Worm (Caenorhabditis elegans): ENCODE results near the gene srx-44.

Gene srx-44

DNA sequence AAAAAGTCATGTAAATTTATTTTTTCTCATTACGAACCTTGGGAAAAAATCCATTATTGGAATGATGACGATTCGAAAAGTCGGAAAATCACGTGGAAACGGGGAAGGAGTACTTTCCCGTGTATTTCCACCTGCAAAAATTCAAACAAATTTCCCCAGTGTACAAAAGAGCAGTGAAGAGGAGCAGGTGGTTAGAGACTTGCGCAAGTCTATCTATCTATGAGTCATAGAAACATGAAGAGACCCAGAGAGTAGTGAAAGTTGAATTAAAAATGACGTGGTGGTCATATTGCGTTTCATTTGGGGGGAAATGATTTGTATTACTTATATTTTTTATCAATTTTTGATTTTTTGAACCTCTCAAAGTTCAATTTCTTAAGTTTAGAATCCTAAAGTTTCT, 19.7 kb upstream of the srx-44 start, which contains the start of gene nhr-50 (continued):
- TF ChIP-seq hpl-2 (GFP tag; optimal IDR thresholded peaks at IDR 0.05) (no peak), snpc-4 (tag; optimal IDR thresholded peaks at IDR 0.05) (peak; percentile 5), ces-1 (GFP tag; optimal IDR thresholded peaks at IDR 0.05) (no peak), efl-1 (optimal IDR thresholded peaks at IDR 0.05) (peak; percentile 28 to 36), efl-1 (GFP tag; optimal IDR thresholded peaks at IDR 0.05 in 1 of 2) (peak; percentile 15 to 95)

DNA sequence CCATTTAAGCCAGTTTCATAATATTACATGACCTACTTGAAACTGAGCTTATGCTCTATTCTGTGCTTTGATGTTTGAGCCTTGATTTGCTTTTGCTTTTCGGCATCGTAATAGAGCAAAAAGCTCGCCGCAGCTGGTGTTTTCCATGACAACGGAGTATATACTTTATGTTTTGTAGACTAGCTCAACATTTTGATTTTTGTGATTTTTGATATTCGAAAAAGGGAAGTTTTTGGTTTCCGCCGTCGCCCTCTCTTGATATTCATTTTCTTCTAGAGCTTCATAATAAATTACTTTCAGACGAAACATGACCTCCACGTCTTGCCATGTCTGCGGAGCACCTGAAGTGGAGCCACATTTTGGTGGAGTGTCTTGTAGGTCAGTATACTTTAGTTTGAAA, 17.9 kb upstream of the srx-44 start, which contains the start of gene nhr-63:
TSS of gene nhr-63 (plus strand) at position 301 of the 400 bp plus-strand sequence.
- TF ChIP-seq efl-1 (optimal IDR thresholded peaks at IDR 0.05) (no peak), efl-1 (GFP tag; optimal IDR thresholded peaks at IDR 0.05 in 1 of 2) (peak in 1 of 2 experiments; percentile 3), nhr-47 (tag; optimal IDR thresholded peaks at IDR 0.05) (no peak), nhr-19 (GFP tag; conservative IDR thresholded peaks at IDR 0.05) (no peak)

DNA sequence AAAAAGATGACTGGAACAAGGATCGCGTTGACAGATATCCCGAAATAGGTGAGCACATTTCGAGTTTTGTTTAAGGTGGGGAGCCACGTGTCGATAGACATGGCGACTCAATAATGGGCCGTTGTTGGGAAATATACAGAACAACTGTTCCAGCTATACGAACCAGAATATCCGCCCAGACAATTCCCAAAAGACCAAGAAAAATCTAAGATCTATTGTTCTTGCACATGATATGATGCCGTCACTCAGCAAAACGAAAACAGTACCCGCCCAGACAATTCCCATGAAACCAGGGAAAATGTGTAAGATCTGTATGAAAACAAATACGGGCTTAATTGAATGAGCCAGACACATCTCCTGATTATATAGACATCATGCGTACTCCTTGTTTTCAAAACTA, 12.6 kb upstream of the srx-44 start, which contains the start of gene str-231:
TSS of gene str-231 (minus strand) at position 101 of the 400 bp plus-strand sequence.
- no peak for TF ChIP-seq tlp-1 (tag; optimal IDR thresholded peaks at IDR 0.05)
- no peak for TF ChIP-seq nhr-76 (tag; optimal IDR thresholded peaks at IDR 0.05)
- no peak for TF ChIP-seq skn-1 (tag; optimal IDR thresholded peaks at IDR 0.05)
- TF ChIP-seq ztf-11 (tag; optimal IDR thresholded peaks at IDR 0.05) = no peak
- TF ChIP-seq tbx-2 (tag; optimal IDR thresholded peaks at IDR 0.05) = no peak
- TF ChIP-seq C16A3.4 (tag; optimal IDR thresholded peaks at IDR 0.05) = no peak
- no peak for TF ChIP-seq ztf-4 (tag; optimal IDR thresholded peaks at IDR 0.05)
- no peak for TF ChIP-seq mdl-1 (tag; optimal IDR thresholded peaks at IDR 0.05)
- TF ChIP-seq pax-3 (tag; optimal IDR thresholded peaks at IDR 0.05) = no peak
- TF ChIP-seq efl-1 (optimal IDR thresholded peaks at IDR 0.05) = no peak
- TF ChIP-seq efl-1 (GFP tag; optimal IDR thresholded peaks at IDR 0.05 in 1 of 2) = peak in 1 of 2 experiments; percentile 45
- TF ChIP-seq alr-1 (tag; optimal IDR thresholded peaks at IDR 0.05; ENCODE audit: borderline replicate concordance) = no peak
- no peak for TF ChIP-seq nhr-85 (tag)
- TF ChIP-seq snu-23 (GFP tag; optimal IDR thresholded peaks at IDR 0.05) = no peak
- TF ChIP-seq fkh-8 (tag; optimal IDR thresholded peaks at IDR 0.05) = peak; percentile 38

DNA sequence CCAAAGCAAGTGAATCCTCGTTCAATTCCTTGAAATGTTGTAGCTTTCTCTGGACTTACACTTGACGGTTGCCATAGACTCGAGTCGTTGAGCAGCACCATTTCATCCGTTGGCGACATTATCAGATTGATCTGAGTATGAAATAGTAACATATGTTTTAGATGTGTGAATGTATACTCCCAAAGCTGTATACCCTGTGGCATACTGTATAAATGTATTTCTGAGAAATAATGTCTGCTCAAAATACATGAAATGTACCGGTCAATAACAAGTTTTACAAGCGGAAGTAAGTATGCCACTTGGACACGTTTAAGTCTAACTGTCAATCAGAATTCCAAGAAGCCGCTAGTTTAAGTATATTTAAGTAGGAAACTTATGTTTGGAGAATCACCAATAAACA, 10.6 kb upstream of the srx-44 start, which contains the start of gene str-233:
TSS of gene str-233 (minus strand) at position 101 of the 400 bp plus-strand sequence.
- TF ChIP-seq mef-2 (tag; optimal IDR thresholded peaks at IDR 0.05) (no peak), nhr-20 (tag; optimal IDR thresholded peaks at IDR 0.05) (no peak), nhr-28 (tag; optimal IDR thresholded peaks at IDR 0.05) (no peak)

DNA sequence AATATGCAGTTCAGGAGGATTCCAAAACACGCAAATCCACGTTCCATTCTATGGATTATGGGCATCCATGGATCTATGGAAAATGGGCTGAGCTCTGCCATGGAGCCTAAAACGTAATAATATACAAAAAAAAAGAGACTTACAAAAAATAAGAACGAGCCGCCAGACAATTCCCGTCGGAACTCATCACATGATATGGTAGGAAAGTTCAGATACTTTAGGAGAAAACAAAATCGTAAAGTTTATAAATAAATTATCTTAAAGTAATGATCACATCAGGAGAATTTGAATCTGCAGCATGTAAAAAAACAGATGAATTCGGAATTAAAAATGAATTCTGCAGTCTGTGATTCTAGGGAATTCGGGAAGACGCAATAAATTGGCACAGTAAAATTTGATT, 4.5 kb upstream of the srx-44 start, which contains the start of gene str-232:
TSS of gene str-232 (minus strand) at position 101 of the 400 bp plus-strand sequence.
- no peak for TF ChIP-seq efl-3 (GFP tag; optimal IDR thresholded peaks at IDR 0.05)

DNA sequence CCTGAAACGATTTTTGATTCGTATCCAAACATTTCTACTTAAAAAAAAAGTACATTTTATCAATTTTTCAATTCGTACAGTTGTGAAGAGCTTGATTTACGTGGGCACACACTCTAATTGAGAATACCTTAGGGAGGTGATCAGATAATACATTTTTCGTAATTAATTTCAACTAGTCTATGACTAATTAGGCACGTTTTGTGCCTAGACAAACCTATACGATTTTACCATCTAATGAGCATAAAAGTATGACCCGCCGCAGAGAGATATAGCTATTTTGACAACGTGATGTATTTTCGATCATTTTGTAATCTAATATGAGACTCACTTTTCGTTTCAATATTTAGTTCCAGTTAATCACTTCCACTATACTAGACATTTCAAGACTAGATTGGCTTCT, 3.2 kb upstream of the srx-44 start:
- peak; percentile 66 for TF ChIP-seq ceh-8 (GFP tag; optimal IDR thresholded peaks at IDR 0.05)
- no peak for TF ChIP-seq elt-2 (tag; optimal IDR thresholded peaks at IDR 0.05)

DNA sequence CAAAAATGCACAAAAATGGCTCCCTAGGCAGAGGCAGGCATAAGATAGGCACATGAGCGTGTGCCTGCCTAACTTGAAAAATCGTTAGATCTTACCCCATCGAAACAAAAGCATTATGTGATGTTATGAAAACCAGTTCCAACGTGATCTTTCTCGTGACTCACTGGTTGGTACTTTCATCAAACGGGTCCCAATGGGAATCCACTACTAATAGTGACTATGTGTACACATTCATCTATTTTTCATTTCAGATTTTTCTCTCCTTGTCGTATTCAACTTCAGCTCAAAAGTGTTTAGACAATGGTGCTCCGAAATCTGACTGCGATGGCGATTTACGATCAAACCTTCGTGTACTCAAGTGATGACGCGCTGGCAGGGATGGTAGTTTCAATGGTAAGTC, 2.5 kb upstream of the srx-44 start, which contains the start of gene srx-43:
TSS of gene srx-43 (plus strand) at position 301 of the 400 bp plus-strand sequence.
- no peak for TF ChIP-seq unc-30 (tag; optimal IDR thresholded peaks at IDR 0.05)
- no peak for TF ChIP-seq hpl-2 (GFP tag; optimal IDR thresholded peaks at IDR 0.05)
- TF ChIP-seq nhr-77 (tag; optimal IDR thresholded peaks at IDR 0.05) = no peak
- TF ChIP-seq aha-1 (tag; optimal IDR thresholded peaks at IDR 0.05) = no peak

DNA sequence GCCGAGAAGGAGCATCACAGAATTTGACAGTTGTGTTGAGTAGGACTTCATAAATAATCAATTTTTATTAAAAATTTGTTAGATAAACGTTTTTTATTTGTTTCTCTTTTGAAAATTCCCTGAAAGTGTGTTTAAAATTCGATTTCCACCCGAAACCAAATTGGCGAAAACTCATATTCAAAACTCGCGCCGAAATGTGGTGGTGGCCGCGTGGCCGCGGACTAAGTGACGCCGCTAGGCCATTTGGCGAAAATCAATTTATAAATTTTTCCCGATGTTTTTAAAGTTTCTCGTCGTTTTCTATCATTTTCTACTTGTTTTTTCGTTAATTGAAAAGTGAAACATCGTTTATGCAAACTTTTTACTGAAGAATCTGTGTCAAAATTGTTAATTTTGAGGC, 2.5 kb downstream of the srx-44 start:
- TF ChIP-seq ceh-88 (GFP tag; IDR thresholded peaks at IDR 0.05) (no peak), sup-37 (GFP tag; optimal IDR thresholded peaks at IDR 0.05) (no peak), unc-62 (GFP tag; optimal IDR thresholded peaks at IDR 0.05) (no peak), fkh-4 (tag; optimal IDR thresholded peaks at IDR 0.05; ENCODE audit: borderline replicate concordance) (peak; percentile 60), Y116A8C.19 (tag; optimal IDR thresholded peaks at IDR 0.05; ENCODE audit: borderline replicate concordance) (peak; percentile 30), swsn-7 (tag; optimal IDR thresholded peaks at IDR 0.05) (peak; percentile 52), mef-2 (tag; optimal IDR thresholded peaks at IDR 0.05) (no peak), nhr-71 (tag; optimal IDR thresholded peaks at IDR 0.05) (peak; percentile 73), ets-5 (GFP tag; IDR thresholded peaks at IDR 0.05) (no peak), tlp-1 (tag; optimal IDR thresholded peaks at IDR 0.05) (no peak), lin-15B (tag; optimal IDR thresholded peaks at IDR 0.05) (no peak), isw-1 (GFP tag; IDR thresholded peaks at IDR 0.05) (peak; percentile 49), zip-4 (GFP tag; optimal IDR thresholded peaks at IDR 0.05) (no peak), hpl-2 (GFP tag; optimal IDR thresholded peaks at IDR 0.05) (no peak), snpc-4 (tag; optimal IDR thresholded peaks at IDR 0.05) (peak; percentile 68)
